Fruit fly (Drosophila melanogaster): ENCODE data around the gene stwl.

stwl gene

dm6 chr3L:14440592-14440991, 30.9 kb upstream of the stwl start:
- TF ChIP-seq pan (optimal IDR thresholded peaks at IDR 0.05) (no peak), psq (optimal IDR thresholded peaks at IDR 0.05) (no peak), CG8478 (optimal IDR thresholded peaks at IDR 0.05) (no peak), Dll (optimal IDR thresholded peaks at IDR 0.05) (no peak), usp (GFP tag; optimal IDR thresholded peaks at IDR 0.05) (no peak), EcR (GFP tag; optimal IDR thresholded peaks at IDR 0.05) (no peak)

DNA sequence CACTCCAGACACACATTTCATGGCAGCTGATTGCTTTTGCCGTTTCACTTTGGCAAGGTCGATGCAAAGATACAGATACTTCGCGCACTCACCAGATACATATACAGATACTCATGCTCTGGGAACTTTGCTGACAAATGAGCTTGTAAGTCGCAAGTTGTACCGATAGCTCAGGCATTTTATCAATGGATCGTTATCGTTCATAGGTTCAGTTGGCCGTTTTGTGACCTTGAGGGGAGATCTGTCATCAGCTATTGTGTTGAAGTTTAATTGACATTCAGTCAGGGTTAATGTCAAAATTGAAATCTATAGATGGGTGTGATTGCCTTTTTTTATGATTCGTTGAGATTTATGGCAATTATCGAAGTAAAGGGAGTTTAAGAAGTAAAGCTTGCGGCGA, 22.5 kb upstream of the stwl start:
- TF ChIP-seq usp (GFP tag; optimal IDR thresholded peaks at IDR 0.05) (no peak), Dll (optimal IDR thresholded peaks at IDR 0.05) (no peak), EcR (GFP tag; optimal IDR thresholded peaks at IDR 0.05) (no peak), pan (optimal IDR thresholded peaks at IDR 0.05) (no peak), CG8478 (optimal IDR thresholded peaks at IDR 0.05) (no peak), psq (optimal IDR thresholded peaks at IDR 0.05) (no peak)

DNA sequence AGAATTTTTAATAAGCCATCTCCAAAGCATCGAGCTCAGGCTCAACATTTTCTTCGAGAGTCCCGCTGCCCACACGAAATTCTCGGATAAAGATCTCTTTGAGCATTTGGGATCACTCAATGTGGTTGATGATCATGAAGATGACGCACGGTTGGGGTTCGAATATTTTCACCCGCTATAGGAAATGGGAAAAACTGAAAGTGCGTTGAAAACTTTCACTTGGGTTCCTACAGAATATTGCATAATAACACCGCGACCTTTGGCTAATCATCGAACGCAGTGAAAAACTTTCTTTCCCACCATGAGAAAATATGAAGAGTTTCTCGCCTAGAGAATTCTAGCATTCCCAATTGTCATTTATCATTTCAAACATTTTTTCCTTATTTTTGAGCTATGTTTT, 19.2 kb upstream of the stwl start:
- TF ChIP-seq EcR (GFP tag; optimal IDR thresholded peaks at IDR 0.05) (no peak), Dll (optimal IDR thresholded peaks at IDR 0.05) (no peak), psq (optimal IDR thresholded peaks at IDR 0.05) (no peak), usp (GFP tag; optimal IDR thresholded peaks at IDR 0.05) (no peak), CG8478 (optimal IDR thresholded peaks at IDR 0.05) (no peak), pan (optimal IDR thresholded peaks at IDR 0.05) (no peak)

DNA sequence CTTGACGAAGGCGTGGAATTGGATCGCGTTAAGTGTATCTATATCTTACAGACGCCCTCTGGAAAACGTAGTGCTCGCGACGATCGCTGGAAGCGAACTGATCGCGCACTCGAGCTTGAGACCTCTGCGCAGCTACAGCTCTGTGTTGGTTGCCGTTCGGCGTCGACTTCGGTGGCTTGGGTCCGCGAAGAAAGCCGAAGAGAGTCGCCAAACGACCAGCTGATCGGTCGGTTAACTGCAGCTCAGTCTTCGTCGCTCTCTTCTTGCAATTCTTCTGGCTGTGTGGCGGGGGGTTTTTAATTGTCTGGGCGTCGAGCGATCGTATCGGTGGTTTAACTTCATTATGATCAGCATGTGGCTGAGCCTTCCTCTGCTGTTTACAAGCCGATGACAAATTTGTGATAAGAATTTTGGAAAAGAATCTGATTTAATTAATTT, 17.6 kb upstream of the stwl start:
- TF ChIP-seq usp (GFP tag; optimal IDR thresholded peaks at IDR 0.05) (no peak), CG8478 (optimal IDR thresholded peaks at IDR 0.05) (no peak), EcR (GFP tag; optimal IDR thresholded peaks at IDR 0.05) (no peak), psq (optimal IDR thresholded peaks at IDR 0.05) (no peak), pan (optimal IDR thresholded peaks at IDR 0.05) (no peak), Dll (optimal IDR thresholded peaks at IDR 0.05) (no peak)

DNA sequence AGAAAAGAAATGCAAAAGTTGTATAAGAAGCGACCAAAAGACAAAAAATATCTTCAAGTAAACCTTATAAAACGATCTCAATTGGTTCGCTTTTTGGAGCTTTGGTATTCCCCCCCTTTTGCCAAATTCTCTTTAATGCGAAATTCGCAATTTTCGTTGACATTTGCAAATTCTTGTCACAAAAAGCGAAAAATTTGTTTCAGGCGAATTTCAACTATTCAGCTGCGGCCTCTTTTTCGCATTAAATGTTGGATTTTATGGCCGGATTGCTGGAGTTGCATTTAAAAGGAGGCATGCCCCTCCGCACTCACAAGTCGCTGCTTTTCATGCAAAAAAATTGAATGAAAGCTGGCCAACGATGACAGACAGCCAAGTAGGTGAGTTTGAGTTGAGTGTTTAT, 15.3 kb upstream of the stwl start:
- TF ChIP-seq EcR (GFP tag; optimal IDR thresholded peaks at IDR 0.05), result no peak
- TF ChIP-seq pan (optimal IDR thresholded peaks at IDR 0.05), result no peak
- TF ChIP-seq psq (optimal IDR thresholded peaks at IDR 0.05), result no peak
- TF ChIP-seq CG8478 (optimal IDR thresholded peaks at IDR 0.05), result no peak
- no peak for TF ChIP-seq Dll (optimal IDR thresholded peaks at IDR 0.05)
- TF ChIP-seq usp (GFP tag; optimal IDR thresholded peaks at IDR 0.05), result no peak

- no peak for TF ChIP-seq EcR (GFP tag; optimal IDR thresholded peaks at IDR 0.05)
- TF ChIP-seq Dll (optimal IDR thresholded peaks at IDR 0.05), result no peak
- TF ChIP-seq psq (optimal IDR thresholded peaks at IDR 0.05), result no peak
- TF ChIP-seq CG8478 (optimal IDR thresholded peaks at IDR 0.05), result no peak
- TF ChIP-seq usp (GFP tag; optimal IDR thresholded peaks at IDR 0.05), result no peak
- TF ChIP-seq pan (optimal IDR thresholded peaks at IDR 0.05), result no peak
Measured at dm6 chr3L:14423638-14424037, 13.9 kb upstream of the stwl start.

DNA sequence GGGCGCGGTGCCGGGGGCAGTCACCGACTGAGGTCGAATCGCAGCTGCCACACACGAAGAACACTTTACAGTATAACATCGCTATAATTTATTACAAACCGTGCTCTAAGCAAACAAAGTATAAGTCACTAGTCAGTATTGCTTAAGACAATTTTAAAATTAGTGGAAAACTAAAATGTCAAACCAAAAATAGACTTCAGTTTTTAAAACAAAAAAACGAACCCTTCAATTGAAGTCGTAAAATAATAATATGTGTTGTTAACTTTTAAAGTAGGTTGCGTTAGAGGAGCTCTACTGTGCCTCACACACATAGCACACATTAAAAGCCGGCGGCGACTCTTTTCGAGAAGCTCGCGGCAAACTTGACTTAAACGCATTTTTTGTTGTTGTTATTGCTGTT, 12.4 kb upstream of the stwl start:
- no peak for TF ChIP-seq usp (GFP tag; optimal IDR thresholded peaks at IDR 0.05)
- TF ChIP-seq Dll (optimal IDR thresholded peaks at IDR 0.05), result no peak
- no peak for TF ChIP-seq EcR (GFP tag; optimal IDR thresholded peaks at IDR 0.05)
- TF ChIP-seq psq (optimal IDR thresholded peaks at IDR 0.05), result no peak
- no peak for TF ChIP-seq pan (optimal IDR thresholded peaks at IDR 0.05)
- no peak for TF ChIP-seq CG8478 (optimal IDR thresholded peaks at IDR 0.05)

dm6 chr3L:14420021-14420420, 10.3 kb upstream of the stwl start:
- TF ChIP-seq usp (GFP tag; optimal IDR thresholded peaks at IDR 0.05) (no peak), EcR (GFP tag; optimal IDR thresholded peaks at IDR 0.05) (no peak), pan (optimal IDR thresholded peaks at IDR 0.05) (no peak), CG8478 (optimal IDR thresholded peaks at IDR 0.05) (no peak), psq (optimal IDR thresholded peaks at IDR 0.05) (no peak), Dll (optimal IDR thresholded peaks at IDR 0.05) (no peak)

dm6 chr3L:14410892-14411291, 1.2 kb upstream of the stwl start:
- TF ChIP-seq psq (optimal IDR thresholded peaks at IDR 0.05) (no peak), usp (GFP tag; optimal IDR thresholded peaks at IDR 0.05) (no peak), CG8478 (optimal IDR thresholded peaks at IDR 0.05) (no peak), pan (optimal IDR thresholded peaks at IDR 0.05) (no peak), Dll (optimal IDR thresholded peaks at IDR 0.05) (no peak), EcR (GFP tag; optimal IDR thresholded peaks at IDR 0.05) (no peak)

DNA sequence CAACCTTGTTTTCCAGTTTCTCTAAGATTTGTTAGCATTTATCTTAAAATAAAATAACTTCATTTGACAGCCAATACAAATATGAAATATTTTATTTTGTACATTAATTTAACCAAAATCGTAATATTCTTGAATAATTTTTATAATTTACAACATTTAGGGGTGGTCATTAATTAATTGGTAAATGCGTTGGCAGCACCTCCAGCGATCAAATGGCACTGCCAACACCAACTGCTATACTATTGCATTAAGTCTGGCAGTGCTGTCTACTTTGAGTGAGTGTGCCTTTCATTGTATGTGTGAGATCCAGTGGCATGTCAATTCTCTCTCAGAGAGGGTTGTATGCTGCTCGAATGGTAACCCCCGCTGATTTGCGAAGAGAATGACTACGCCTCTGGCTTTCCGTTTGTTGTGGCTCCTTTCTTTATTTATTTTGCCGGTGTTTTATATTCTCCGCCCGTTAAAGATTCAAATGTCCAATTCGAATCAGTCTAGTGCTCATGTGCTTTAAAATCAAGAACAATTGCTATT, 472 bp upstream of the stwl start, which contains the start of gene CG3919:
TSS of gene CG3919 (plus strand) at position 481 of the 531 bp plus-strand sequence.
- no peak for TF ChIP-seq EcR (GFP tag; optimal IDR thresholded peaks at IDR 0.05)
- peak; percentile 34 for TF ChIP-seq psq (optimal IDR thresholded peaks at IDR 0.05)
- TF ChIP-seq pan (optimal IDR thresholded peaks at IDR 0.05), result no peak

DNA sequence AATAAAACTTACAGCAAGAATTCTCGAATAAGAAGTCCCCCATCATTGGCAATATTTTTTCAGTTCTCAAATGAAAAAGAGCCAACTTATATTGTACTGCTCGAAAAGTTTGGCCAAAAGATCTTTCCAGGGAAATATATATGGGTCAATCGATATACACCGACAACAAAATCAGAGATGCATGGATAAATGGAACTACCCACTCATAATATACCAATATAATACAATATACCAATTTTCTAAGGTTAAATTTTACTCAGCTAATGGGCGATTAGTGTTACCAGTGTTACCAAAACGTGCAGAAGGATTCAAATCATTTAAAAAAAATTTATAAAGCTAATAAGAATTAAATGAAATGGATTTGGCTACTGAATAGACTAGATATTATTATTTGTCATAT, 1.0 kb downstream of the stwl start:
- TF ChIP-seq pan (optimal IDR thresholded peaks at IDR 0.05) (no peak), Dll (optimal IDR thresholded peaks at IDR 0.05) (no peak), EcR (GFP tag; optimal IDR thresholded peaks at IDR 0.05) (no peak), CG8478 (optimal IDR thresholded peaks at IDR 0.05) (no peak), usp (GFP tag; optimal IDR thresholded peaks at IDR 0.05) (no peak), psq (optimal IDR thresholded peaks at IDR 0.05) (no peak)

dm6 chr3L:14406613-14407012, 3.1 kb downstream of the stwl start:
- TF ChIP-seq usp (GFP tag; optimal IDR thresholded peaks at IDR 0.05) (no peak), pan (optimal IDR thresholded peaks at IDR 0.05) (no peak), psq (optimal IDR thresholded peaks at IDR 0.05) (no peak), CG8478 (optimal IDR thresholded peaks at IDR 0.05) (no peak), EcR (GFP tag; optimal IDR thresholded peaks at IDR 0.05) (no peak), Dll (optimal IDR thresholded peaks at IDR 0.05) (no peak)

DNA sequence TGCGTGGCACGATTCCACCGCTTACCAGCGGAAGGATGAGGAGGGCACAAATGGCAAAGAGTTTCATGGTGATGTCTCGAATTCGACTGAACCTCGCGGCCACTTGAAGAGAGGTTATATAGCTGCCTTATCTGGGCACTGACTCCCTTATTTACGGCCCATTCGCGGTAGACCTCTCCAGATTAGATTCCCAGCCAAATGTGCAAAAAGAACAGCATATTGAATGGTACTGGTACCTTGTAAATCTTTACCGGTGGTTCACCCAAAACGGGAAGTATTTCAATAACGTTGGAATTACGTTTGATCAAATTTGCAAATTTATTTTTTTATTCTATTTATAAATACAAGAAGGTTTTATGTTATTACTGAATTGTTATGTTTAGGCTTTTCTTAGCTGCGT, 7.1 kb downstream of the stwl start, which contains the start of gene CG3868:
TSS of gene CG3868 (minus strand) at position 94 of the 400 bp plus-strand sequence.
- no peak for TF ChIP-seq EcR (GFP tag; optimal IDR thresholded peaks at IDR 0.05)
- no peak for TF ChIP-seq usp (GFP tag; optimal IDR thresholded peaks at IDR 0.05)
- TF ChIP-seq CG8478 (optimal IDR thresholded peaks at IDR 0.05), result no peak
- no peak for TF ChIP-seq Dll (optimal IDR thresholded peaks at IDR 0.05)
- no peak for TF ChIP-seq psq (optimal IDR thresholded peaks at IDR 0.05)
- TF ChIP-seq pan (optimal IDR thresholded peaks at IDR 0.05), result no peak
